Worm (Caenorhabditis elegans) whole organism, midembryonic: ENCODE results near the gene ima-3.

Experiments
- T22C8.4 ChIP-seq: fragments of 200-800 bp; sonication (Bioruptor generic); IDR thresholded peaks from 2 replicates; pipeline ENCODE4 v1.3.6; 2022; ENCODE audit warnings: missing genetic modification characterization, missing compliant biosample characterization
- cog-1 ChIP-seq: sonication (generic microtip); optimal IDR thresholded peaks from 2 replicates; lab custom pipeline; 2016; ENCODE audit warnings: missing genetic modification characterization, missing compliant biosample characterization
- flt-1 ChIP-seq: fragments of 200-800 bp; sonication (Bioruptor generic); IDR thresholded peaks from 2 replicates; pipeline ENCODE4 v1.3.6; 2022; ENCODE audit warnings: missing genetic modification characterization, missing compliant biosample characterization
- klf-2 ChIP-seq: fragments of 200-800 bp; sonication (Bioruptor generic); conservative IDR thresholded peaks from 2 replicates; pipeline ENCODE4 v1.3.6; 2022; ENCODE audit warnings: missing genetic modification reagents, missing genetic modification characterization, missing compliant biosample characterization
- med-1 ChIP-seq: sonication (generic microtip); optimal IDR thresholded peaks from 2 replicates; lab custom pipeline; 2017; ENCODE audit warnings: missing genetic modification characterization, mild to moderate bottlenecking, missing compliant biosample characterization, antibody characterized with exemption, missing genetic modification reagents; ENCODE audit not compliant: insufficient read depth
- ref-1 ChIP-seq: fragments of 200-800 bp; sonication (Bioruptor generic); conservative IDR thresholded peaks from 2 replicates; pipeline ENCODE4 v1.3.6; 2022; ENCODE audit warnings: missing genetic modification reagents, missing genetic modification characterization, missing compliant biosample characterization
- tab-1 ChIP-seq: fragments of 200-800 bp; sonication (Bioruptor generic); IDR thresholded peaks from 2 replicates; pipeline ENCODE4 v1.3.6; 2022; ENCODE audit warnings: missing genetic modification characterization, missing compliant biosample characterization
- ztf-23 ChIP-seq: fragments of 200-800 bp; sonication (Bioruptor generic); IDR thresholded peaks from 2 replicates; pipeline ENCODE4 v1.3.6; 2022; ENCODE audit warnings: missing genetic modification reagents, missing genetic modification characterization, missing compliant biosample characterization

ce11 chrIV:7586972-7587371 is 25.5 kb upstream of the ima-3 start:
- no peak for TF ChIP-seq cog-1 (tag; lab: Kevin White, UChicago)
- TF ChIP-seq ztf-23 (GFP tag; lab: Robert Waterston, UW), result no peak
- TF ChIP-seq tab-1, result no peak
- no peak for TF ChIP-seq T22C8.4 (GFP tag; lab: Robert Waterston, UW)
- no peak for TF ChIP-seq flt-1 (GFP tag; lab: Robert Waterston, UW)
- TF ChIP-seq med-1 (GFP tag; lab: Kevin White, UChicago), result no peak
- TF ChIP-seq ref-1 (GFP tag; lab: Robert Waterston, UW), result no peak
- no peak for TF ChIP-seq klf-2 (GFP tag; lab: Robert Waterston, UW)
